Worm (Caenorhabditis elegans): ENCODE results near the gene Y25C1A.2.

Gene Y25C1A.2

ce11 chrII:3105765-3106164 is 6.6 kb upstream of the Y25C1A.2 start, which contains the start of gene clec-122:
clec-122 (plus strand) TSS chrII:3106065.
- no peak for TF ChIP-seq aha-1 (tag)
- no peak for TF ChIP-seq spr-1 (tag; optimal IDR thresholded peaks at IDR 0.05)
- TF ChIP-seq daf-19 (GFP tag; conservative IDR thresholded peaks at IDR 0.05), result no peak
- no peak for TF ChIP-seq daf-8 (GFP tag; IDR thresholded peaks at IDR 0.05)
- TF ChIP-seq lin-13 (GFP tag; optimal IDR thresholded peaks at IDR 0.05), result no peak
- no peak for TF ChIP-seq lin-38 (GFP tag; IDR thresholded peaks at IDR 0.05)

- TF ChIP-seq F26F4.8 (GFP tag; conservative IDR thresholded peaks at IDR 0.05), result peak; percentile 55; the same call in 1 of the 2 replicates
- TF ChIP-seq lin-39 (tag; optimal IDR thresholded peaks at IDR 0.05), result no peak
- peak; percentile 94 for TF ChIP-seq set-16 (GFP tag; IDR thresholded peaks at IDR 0.05)
- no peak for TF ChIP-seq nhr-10 (tag; optimal IDR thresholded peaks at IDR 0.05)
- TF ChIP-seq snpc-1.2 (GFP tag; IDR thresholded peaks at IDR 0.05), result no peak
- TF ChIP-seq sdz-12 (GFP tag; optimal IDR thresholded peaks at IDR 0.05), result no peak
- no peak for TF ChIP-seq php-3 (GFP tag; IDR thresholded peaks at IDR 0.05)
- TF ChIP-seq F49E8.2 (tag; optimal IDR thresholded peaks at IDR 0.05; ENCODE audit: borderline replicate concordance), result no peak
- TF ChIP-seq lin-15B (tag; optimal IDR thresholded peaks at IDR 0.05), result no peak
- TF ChIP-seq T20F7.1 (GFP tag; optimal IDR thresholded peaks at IDR 0.05), result no peak
- no peak for TF ChIP-seq attf-4 (tag; optimal IDR thresholded peaks at IDR 0.05)
- no peak for TF ChIP-seq lim-7 (GFP tag; IDR thresholded peaks at IDR 0.05)
- 0 out of 2 replicates have a peak, but pooled peaks have one; percentile 16 for TF ChIP-seq egl-43 (GFP tag; IDR thresholded peaks at IDR 0.05)
Observed at ce11 chrII:3108101-3108500, 4.3 kb upstream of the Y25C1A.2 start.

- TF ChIP-seq nhr-48 (tag; optimal IDR thresholded peaks at IDR 0.05), result no peak
- TF ChIP-seq set-16 (GFP tag; IDR thresholded peaks at IDR 0.05), result peak; percentile 70
- TF ChIP-seq aha-1 (tag), result peak; percentile 80
Observed at ce11 chrII:3109533-3109932, 2.9 kb upstream of the Y25C1A.2 start.

- peak; percentile 73 for TF ChIP-seq set-16 (GFP tag; IDR thresholded peaks at IDR 0.05)
- no peak for TF ChIP-seq fkh-10 (GFP tag; optimal IDR thresholded peaks at IDR 0.05)
- no peak for TF ChIP-seq unc-39 (tag; optimal IDR thresholded peaks at IDR 0.05)
- no peak for TF ChIP-seq Y75B8A.6 (GFP tag; IDR thresholded peaks at IDR 0.05)
- TF ChIP-seq ceh-20 (GFP tag; IDR thresholded peaks at IDR 0.05), result no peak
- no peak for TF ChIP-seq F49E8.2 (tag; optimal IDR thresholded peaks at IDR 0.05; ENCODE audit: borderline replicate concordance)
- no peak for TF ChIP-seq hmg-1.1 (GFP tag; IDR thresholded peaks at IDR 0.05)
- TF ChIP-seq hif-1 (tag; optimal IDR thresholded peaks at IDR 0.05), result no peak
- no peak for TF ChIP-seq T26A8.4 (GFP tag; IDR thresholded peaks at IDR 0.05)
- no peak for TF ChIP-seq ceh-44 (GFP tag; IDR thresholded peaks at IDR 0.05)
- 0 out of 2 replicates have a peak, but pooled peaks have one; percentile 30 for TF ChIP-seq dmd-8 (GFP tag; IDR thresholded peaks at IDR 0.05)
- TF ChIP-seq Y48G9A.11 (GFP tag; IDR thresholded peaks at IDR 0.05), result no peak
- TF ChIP-seq ZK337.2 (GFP tag; IDR thresholded peaks at IDR 0.05), result no peak
- no peak for TF ChIP-seq duxl-1 (tag; optimal IDR thresholded peaks at IDR 0.05; ENCODE audit: poor library complexity)
- peak in 1 of 2 experiments; percentile 57 for TF ChIP-seq unc-62 (GFP tag; optimal IDR thresholded peaks at IDR 0.05 in 1 of 2)
- TF ChIP-seq unc-62 (tag; optimal IDR thresholded peaks at IDR 0.05), result no peak
- no peak for TF ChIP-seq D1046.2 (GFP tag; IDR thresholded peaks at IDR 0.05)
Observed at ce11 chrII:3110099-3110498, 2.3 kb upstream of the Y25C1A.2 start.

ce11 chrII:3111147-3111546 is 1.3 kb upstream of the Y25C1A.2 start, which contains the start of gene Y25C1A.13:
Y25C1A.13 (minus strand) TSS chrII:3111247.
- no peak for TF ChIP-seq ztf-11 (tag; optimal IDR thresholded peaks at IDR 0.05)
- TF ChIP-seq unc-39 (tag; optimal IDR thresholded peaks at IDR 0.05), result no peak
- no peak for TF ChIP-seq set-16 (GFP tag; IDR thresholded peaks at IDR 0.05)
- no peak for TF ChIP-seq dmd-8 (GFP tag; IDR thresholded peaks at IDR 0.05)
- no peak for TF ChIP-seq nhr-76 (tag; optimal IDR thresholded peaks at IDR 0.05)
- no peak for TF ChIP-seq madf-5 (GFP tag; IDR thresholded peaks at IDR 0.05)
- TF ChIP-seq lin-39 (tag; optimal IDR thresholded peaks at IDR 0.05), result no peak
- TF ChIP-seq nhr-11 (tag; optimal IDR thresholded peaks at IDR 0.05), result no peak
- no peak for TF ChIP-seq snpc-1.2 (GFP tag; IDR thresholded peaks at IDR 0.05)
- no peak for TF ChIP-seq daf-16 (GFP tag; optimal IDR thresholded peaks at IDR 0.05)
- peak; percentile 9 for TF ChIP-seq daf-16 (tag; optimal IDR thresholded peaks at IDR 0.05)
- no peak for TF ChIP-seq aha-1 (tag)
- no peak for TF ChIP-seq pha-4 (GFP tag; IDR thresholded peaks at IDR 0.05)
- no peak for TF ChIP-seq pha-4 (tag; optimal IDR thresholded peaks at IDR 0.05)
- no peak for TF ChIP-seq tag-97 (GFP tag; IDR thresholded peaks at IDR 0.05)
- no peak for TF ChIP-seq php-3 (GFP tag; IDR thresholded peaks at IDR 0.05)
- no peak for TF ChIP-seq mdl-1 (tag; optimal IDR thresholded peaks at IDR 0.05)
- no peak for TF ChIP-seq nhr-6 (tag; optimal IDR thresholded peaks at IDR 0.05)
- no peak for TF ChIP-seq R02D3.7 (tag; optimal IDR thresholded peaks at IDR 0.05)
